Worm (Caenorhabditis elegans) whole organism, mixed stage, embryonic: ENCODE results near the gene K09E4.1.

ENCODE experiments used
- M03D4.4 ChIP-seq: sonication (generic microtip); optimal IDR thresholded peaks from 2 replicates; lab custom pipeline; 2017; ENCODE audit warnings: mild to moderate bottlenecking, missing genetic modification characterization, missing compliant biosample characterization
- bed-3 ChIP-seq: fragments of 200-800 bp; sonication (Bioruptor generic); optimal IDR thresholded peaks from 3 replicates; lab custom pipeline; 2018; ENCODE audit warnings: mild to moderate bottlenecking, missing genetic modification characterization, moderate library complexity, missing compliant biosample characterization
- blmp-1 ChIP-seq: fragments of 150-350 bp; optimal IDR thresholded peaks from 2 replicates; lab custom pipeline; 2014; ENCODE audit warnings: missing biosample characterization, missing genetic modification characterization
- ceh-39 ChIP-seq: fragments of 150-350 bp; optimal IDR thresholded peaks from 2 replicates; lab custom pipeline; 2014; ENCODE audit warnings: missing biosample characterization, missing genetic modification characterization
- ceh-43 ChIP-seq: fragments of 200-800 bp; sonication (Bioruptor generic); optimal IDR thresholded peaks from 2 replicates; lab custom pipeline; 2018; ENCODE audit warnings: mild to moderate bottlenecking, missing genetic modification characterization, moderate library complexity, missing compliant biosample characterization
- ceh-83 ChIP-seq: fragments of 200-800 bp; sonication (Bioruptor generic); optimal IDR thresholded peaks from 2 replicates; lab custom pipeline; 2018; ENCODE audit warnings: mild to moderate bottlenecking, missing genetic modification characterization, missing compliant biosample characterization
- ces-1 ChIP-seq: fragments of 150-350 bp; optimal IDR thresholded peaks from 2 replicates; lab custom pipeline; 2014; ENCODE audit warnings: missing biosample characterization, missing genetic modification reagents, missing genetic modification characterization
- cnd-1 ChIP-seq: fragments of 200-800 bp; sonication (Bioruptor generic); optimal IDR thresholded peaks from 2 replicates; lab custom pipeline; 2018; ENCODE audit warnings: mild to moderate bottlenecking, missing genetic modification characterization, missing compliant biosample characterization
- drap-1 ChIP-seq: fragments of 200-800 bp; sonication (Bioruptor generic); optimal IDR thresholded peaks from 3 replicates; lab custom pipeline; 2018; ENCODE audit warnings: mild to moderate bottlenecking, missing genetic modification characterization, missing compliant biosample characterization
- elt-1 ChIP-seq: sonication (generic microtip); optimal IDR thresholded peaks from 2 replicates; lab custom pipeline; 2017; ENCODE audit warnings: missing genetic modification characterization, mild to moderate bottlenecking, missing compliant biosample characterization, antibody characterized with exemption, moderate library complexity, borderline replicate concordance; ENCODE audit not compliant: insufficient read depth
- elt-3 ChIP-seq: fragments of 150-350 bp; optimal IDR thresholded peaks from 2 replicates; lab custom pipeline; 2014; ENCODE audit warnings: missing biosample characterization, missing genetic modification characterization
- flh-1 ChIP-seq: fragments of 200-800 bp; sonication (Bioruptor generic); optimal IDR thresholded peaks from 2 replicates; lab custom pipeline; 2018; ENCODE audit warnings: mild to moderate bottlenecking, missing genetic modification characterization, moderate library complexity, missing compliant biosample characterization
- ham-2 ChIP-seq: fragments of 200-800 bp; sonication (Bioruptor generic); optimal IDR thresholded peaks from 2 replicates; lab custom pipeline; 2018; ENCODE audit warnings: mild to moderate bottlenecking, missing genetic modification characterization, missing compliant biosample characterization
- hlh-1 ChIP-seq: fragments of 150-350 bp; optimal IDR thresholded peaks from 2 replicates; lab custom pipeline; 2014; ENCODE audit warnings: missing biosample characterization, missing genetic modification reagents, missing genetic modification characterization
- lin-13 ChIP-seq: fragments of 150-350 bp; optimal IDR thresholded peaks from 2 replicates; lab custom pipeline; 2014; ENCODE audit warnings: missing biosample characterization, missing genetic modification characterization
- lsy-2 ChIP-seq: fragments of 150-350 bp; optimal IDR thresholded peaks from 2 replicates; lab custom pipeline; 2014; ENCODE audit warnings: missing biosample characterization, missing genetic modification characterization
- mab-5 ChIP-seq: fragments of 150-350 bp; optimal IDR thresholded peaks from 2 replicates; lab custom pipeline; 2014; ENCODE audit warnings: missing biosample characterization, missing genetic modification characterization
- mep-1 ChIP-seq: fragments of 150-350 bp; optimal IDR thresholded peaks from 2 replicates; lab custom pipeline; 2017; ENCODE audit warnings: missing biosample characterization, missing genetic modification reagents, missing genetic modification characterization, inconsistent platforms
- mls-2 ChIP-seq: sonication (generic microtip); optimal IDR thresholded peaks from 2 replicates; lab custom pipeline; 2016; ENCODE audit warnings: mild to moderate bottlenecking, missing genetic modification characterization, moderate library complexity, missing compliant biosample characterization
- nhr-12 ChIP-seq: fragments of 150-350 bp; optimal IDR thresholded peaks from 2 replicates; lab custom pipeline; 2014; ENCODE audit warnings: missing biosample characterization, missing genetic modification characterization
- nhr-2 ChIP-seq: fragments of 150-350 bp; optimal IDR thresholded peaks from 2 replicates; lab custom pipeline; 2014; ENCODE audit warnings: missing biosample characterization, missing genetic modification characterization
- nhr-237 ChIP-seq: fragments of 150-350 bp; optimal IDR thresholded peaks from 2 replicates; lab custom pipeline; 2014; ENCODE audit warnings: missing biosample characterization, missing genetic modification characterization
- nhr-28 ChIP-seq: fragments of 150-350 bp; optimal IDR thresholded peaks from 2 replicates; lab custom pipeline; 2014; ENCODE audit warnings: missing biosample characterization, missing genetic modification characterization
- nhr-76 ChIP-seq: sonication (generic microtip); optimal IDR thresholded peaks from 2 replicates; lab custom pipeline; 2017; ENCODE audit warnings: missing biosample characterization, missing genetic modification characterization
- pha-4 ChIP-seq: fragments of 150-350 bp; optimal IDR thresholded peaks from 2 replicates; lab custom pipeline; 2018; ENCODE audit warnings: missing biosample characterization, missing genetic modification reagents, missing genetic modification characterization
- sem-2 ChIP-seq: fragments of 200-800 bp; sonication (Bioruptor generic); optimal IDR thresholded peaks from 2 replicates; lab custom pipeline; 2018; ENCODE audit warnings: mild to moderate bottlenecking, missing genetic modification characterization, missing compliant biosample characterization
- snpc-4 ChIP-seq: fragments of 150-350 bp; optimal IDR thresholded peaks from 2 replicates; lab custom pipeline; 2014; ENCODE audit warnings: missing biosample characterization, missing genetic modification characterization
- tbx-8 ChIP-seq: fragments of 200-800 bp; sonication (Bioruptor generic); optimal IDR thresholded peaks from 2 replicates; lab custom pipeline; 2018; ENCODE audit warnings: mild to moderate bottlenecking, missing genetic modification characterization, moderate library complexity, missing compliant biosample characterization
- unc-120 ChIP-seq: sonication (generic microtip); optimal IDR thresholded peaks from 2 replicates; lab custom pipeline; 2017; ENCODE audit warnings: missing genetic modification characterization, missing compliant biosample characterization; ENCODE audit not compliant: poor library complexity, severe bottlenecking
- unc-39 ChIP-seq: fragments of 150-350 bp; optimal IDR thresholded peaks from 2 replicates; lab custom pipeline; 2014; ENCODE audit warnings: missing biosample characterization, missing genetic modification characterization
- unc-62 ChIP-seq: fragments of 150-350 bp; optimal IDR thresholded peaks from 2 replicates; lab custom pipeline; 2014; ENCODE audit warnings: missing biosample characterization, missing genetic modification reagents, missing genetic modification characterization
- zip-8 ChIP-seq: fragments of 150-350 bp; optimal IDR thresholded peaks from 2 replicates; lab custom pipeline; 2014; ENCODE audit warnings: missing biosample characterization, missing genetic modification characterization
- ztf-11 ChIP-seq: fragments of 150-350 bp; optimal IDR thresholded peaks from 2 replicates; lab custom pipeline; 2014; ENCODE audit warnings: missing biosample characterization, missing genetic modification characterization

K09E4.1 gene

ce11 chrII:14165430-14165929 is 27.8 kb downstream of the K09E4.1 start:
- TF ChIP-seq nhr-28 (no peak), nhr-76 (tag; lab: Kevin White, UChicago) (no peak), elt-3 (no peak), cnd-1 (tag; lab: Kevin White, UChicago) (no peak), sem-2 (GFP tag; lab: Kevin White, UChicago) (no peak), mls-2 (tag; lab: Kevin White, UChicago) (no peak), nhr-237 (no peak), unc-62 (no peak), ceh-83 (GFP tag; lab: Kevin White, UChicago) (no peak)

DNA sequence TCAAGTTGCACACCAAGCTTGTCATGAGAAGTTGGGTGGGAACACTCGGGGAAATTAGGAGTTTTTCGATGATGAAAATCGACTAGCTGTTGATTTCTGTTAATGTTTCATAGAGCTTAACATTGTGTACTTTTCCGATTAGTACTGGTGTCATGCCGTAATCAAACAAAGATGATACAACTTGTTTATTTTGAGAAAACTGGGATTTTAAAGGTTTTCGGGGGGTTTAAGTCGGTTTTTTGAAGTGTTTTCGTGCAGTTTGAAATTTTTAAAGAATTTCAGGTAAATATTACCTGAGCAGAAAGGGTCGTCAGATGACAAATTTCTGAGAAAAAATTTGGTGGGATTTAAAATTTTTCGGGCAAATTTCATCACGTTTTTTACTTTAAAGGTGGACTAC is 33.9 kb downstream of the K09E4.1 start, which contains the start of gene eat-2:
TSS of gene eat-2 (minus strand) at position 101 of the 400 bp plus-strand sequence.
- TF ChIP-seq ces-1 (GFP tag; lab: Kevin White, UChicago) (no peak), nhr-2 (tag; lab: Kevin White, UChicago) (no peak), ceh-39 (tag; lab: Kevin White, UChicago) (no peak), lin-13 (tag; lab: Kevin White, UChicago) (no peak), blmp-1 (tag; lab: Kevin White, UChicago) (no peak), unc-39 (tag; lab: Kevin White, UChicago) (no peak), flh-1 (no peak), drap-1 (no peak), elt-1 (tag; lab: Kevin White, UChicago) (no peak), bed-3 (no peak), snpc-4 (no peak), M03D4.4 (tag; lab: Kevin White, UChicago) (no peak), zip-8 (tag; lab: Kevin White, UChicago) (no peak), unc-120 (tag; lab: Kevin White, UChicago) (no peak), lsy-2 (no peak)

DNA sequence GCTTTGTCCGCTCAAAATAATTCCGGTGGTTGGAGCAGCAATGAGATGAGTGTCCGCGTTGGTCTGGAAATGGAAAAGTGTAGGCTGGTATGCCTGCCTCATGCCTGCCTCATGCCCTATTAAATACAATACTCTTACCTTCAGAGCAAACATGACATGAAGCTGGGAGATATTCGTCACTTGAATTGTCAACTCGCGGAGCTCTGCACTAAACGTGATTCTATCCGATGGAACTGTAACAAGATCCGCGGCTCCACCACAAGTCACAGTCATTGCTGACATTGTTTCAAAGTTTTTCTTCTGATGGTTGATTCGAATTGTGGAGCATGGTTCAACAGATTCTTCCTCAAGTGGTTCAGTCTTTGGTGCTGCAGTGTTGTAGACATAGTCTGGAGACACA is 35.5 kb downstream of the K09E4.1 start:
- TF ChIP-seq pha-4 (tag; lab: Kevin White, UChicago) (no peak), nhr-237 (no peak), nhr-76 (tag; lab: Kevin White, UChicago) (no peak), nhr-12 (tag; lab: Kevin White, UChicago) (no peak), blmp-1 (tag; lab: Kevin White, UChicago) (no peak), elt-1 (tag; lab: Kevin White, UChicago) (no peak), ceh-39 (tag; lab: Kevin White, UChicago) (no peak), unc-120 (tag; lab: Kevin White, UChicago) (no peak), lin-13 (tag; lab: Kevin White, UChicago) (no peak), flh-1 (no peak), ham-2 (no peak), mep-1 (no peak), ztf-11 (tag; lab: Kevin White, UChicago) (no peak), nhr-2 (tag; lab: Kevin White, UChicago) (no peak), ceh-43 (no peak), hlh-1 (tag; lab: Kevin White, UChicago) (no peak), unc-62 (no peak)

DNA sequence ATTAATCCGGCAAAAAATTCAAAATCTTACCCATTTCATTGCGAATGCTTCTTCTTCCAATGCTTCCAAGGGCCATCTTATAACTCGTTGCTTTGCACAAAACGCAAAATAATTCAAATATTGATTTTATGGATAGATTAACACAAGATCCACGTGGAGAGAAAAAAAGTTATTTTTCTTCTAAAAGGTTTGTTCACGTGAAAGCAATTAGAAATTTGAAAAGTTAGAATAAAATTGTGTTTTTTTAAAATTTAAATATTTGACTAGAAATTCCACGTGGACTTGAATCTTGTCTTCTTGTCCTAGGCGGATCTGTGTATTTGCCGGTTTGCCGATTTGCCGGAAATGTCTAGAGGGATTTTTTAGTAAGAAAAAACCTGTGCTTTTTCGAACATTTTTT is 37.5 kb downstream of the K09E4.1 start, which contains the start of gene Y48B6A.5:
TSS of gene Y48B6A.5 (minus strand) at position 101 of the 400 bp plus-strand sequence.
- TF ChIP-seq hlh-1 (tag; lab: Kevin White, UChicago) (no peak), unc-39 (tag; lab: Kevin White, UChicago) (no peak), mep-1 (no peak), pha-4 (tag; lab: Kevin White, UChicago) (no peak), ces-1 (GFP tag; lab: Kevin White, UChicago) (no peak), unc-120 (tag; lab: Kevin White, UChicago) (no peak), mls-2 (tag; lab: Kevin White, UChicago) (no peak), ceh-83 (GFP tag; lab: Kevin White, UChicago) (no peak), zip-8 (tag; lab: Kevin White, UChicago) (no peak), nhr-237 (no peak), elt-3 (no peak), flh-1 (no peak), mab-5 (tag; lab: Kevin White, UChicago) (no peak), tbx-8 (no peak), ceh-39 (tag; lab: Kevin White, UChicago) (no peak), nhr-76 (tag; lab: Kevin White, UChicago) (no peak), M03D4.4 (tag; lab: Kevin White, UChicago) (no peak)
- TF ChIP-seq, all 35 proteins: peak for 0
